Worm (Caenorhabditis elegans) whole organism, L4/young adult: ENCODE results near the gene egl-26.

ENCODE experiments used
- W03F9.2 ChIP-seq: fragments of 150-350 bp; optimal IDR thresholded peaks from 2 replicates; lab custom pipeline; 2014; ENCODE audit warnings: missing biosample characterization, missing genetic modification characterization
- dao-5 ChIP-seq: sonication (generic microtip); optimal IDR thresholded peaks from 2 replicates; lab custom pipeline; 2016; ENCODE audit warnings: missing genotype, missing genetic modification characterization, moderate library complexity, missing compliant biosample characterization
- him-1 ChIP-seq: sonication (generic microtip); optimal IDR thresholded peaks from 2 replicates; lab custom pipeline; 2016; ENCODE audit warnings: missing genotype, missing genetic modification reagents, missing genetic modification characterization, missing compliant biosample characterization

The egl-26 gene

DNA sequence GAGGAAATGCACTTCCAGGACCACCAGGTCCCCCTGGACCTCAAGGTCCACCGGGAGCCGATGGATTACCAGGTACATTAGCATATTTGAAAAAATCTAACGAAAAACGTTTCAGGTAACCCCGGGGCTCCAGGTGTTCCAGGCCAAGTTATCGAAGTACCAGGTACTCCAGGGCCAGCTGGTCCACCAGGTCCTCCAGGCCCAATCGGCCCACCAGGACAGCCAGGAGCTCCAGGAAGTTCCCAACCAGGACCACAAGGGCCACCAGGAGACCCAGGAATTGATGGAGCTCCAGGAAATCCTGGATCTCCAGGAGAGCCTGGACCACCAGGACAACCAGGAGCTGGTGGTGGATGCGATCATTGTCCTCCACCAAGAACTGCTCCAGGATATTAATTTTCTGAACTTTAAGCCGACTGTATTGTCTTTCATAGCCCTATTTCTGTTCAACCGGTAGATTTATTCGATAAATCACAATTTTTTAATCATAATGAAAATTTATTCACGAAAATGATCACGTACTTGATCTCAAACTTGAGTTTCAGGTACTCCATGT is 36.0 kb downstream of the egl-26 start:
- TF ChIP-seq him-1 (tag; lab: Kevin White, UChicago) (no peak), dao-5 (tag; lab: Kevin White, UChicago) (no peak), W03F9.2 (tag; lab: Kevin White, UChicago) (no peak)

DNA sequence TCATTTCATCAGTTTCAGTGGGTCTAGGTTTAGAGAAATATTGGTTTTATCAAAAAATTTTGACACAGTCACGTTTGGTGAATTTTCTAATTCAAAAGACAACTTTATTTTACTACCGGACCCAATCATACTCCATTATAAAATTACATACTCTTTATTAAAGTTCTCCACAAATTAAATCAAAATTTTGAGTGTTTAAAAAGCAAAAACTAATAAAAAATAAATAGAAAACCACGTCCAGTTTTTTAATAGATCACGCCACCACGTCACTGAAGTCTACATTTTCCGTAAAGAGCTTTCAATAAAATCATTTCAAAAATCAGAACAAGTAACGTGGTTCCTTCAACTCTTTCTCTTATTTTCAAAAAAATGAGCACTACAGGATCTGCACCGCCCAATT is 36.4 kb downstream of the egl-26 start, which contains the start of gene txt-1:
TSS of gene txt-1 (plus strand) at position 301 of the 400 bp plus-strand sequence.
- TF ChIP-seq W03F9.2 (tag; lab: Kevin White, UChicago) (no peak), dao-5 (tag; lab: Kevin White, UChicago) (no peak), him-1 (tag; lab: Kevin White, UChicago) (no peak)

DNA sequence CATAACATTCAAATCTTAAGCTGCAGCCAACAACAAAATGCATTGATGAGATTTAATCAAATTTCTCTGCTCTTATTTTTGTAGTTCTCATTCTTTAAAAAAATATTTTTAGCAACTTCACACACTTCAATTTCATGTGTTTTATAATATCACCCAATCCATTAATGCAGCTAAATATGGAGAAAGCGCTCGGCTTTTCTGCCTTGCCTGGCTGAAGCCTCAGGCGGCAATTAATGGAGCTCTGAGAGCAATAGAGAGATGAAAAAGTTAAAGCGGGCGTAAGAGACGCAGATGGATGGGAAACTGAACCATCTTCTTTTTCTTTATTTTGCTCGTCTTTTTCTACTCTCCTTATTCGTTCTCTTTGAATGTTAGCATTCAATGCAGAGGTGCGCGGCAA is 38.2 kb downstream of the egl-26 start:
- TF ChIP-seq W03F9.2 (tag; lab: Kevin White, UChicago) (no peak), dao-5 (tag; lab: Kevin White, UChicago) (no peak), him-1 (tag; lab: Kevin White, UChicago) (no peak)

DNA sequence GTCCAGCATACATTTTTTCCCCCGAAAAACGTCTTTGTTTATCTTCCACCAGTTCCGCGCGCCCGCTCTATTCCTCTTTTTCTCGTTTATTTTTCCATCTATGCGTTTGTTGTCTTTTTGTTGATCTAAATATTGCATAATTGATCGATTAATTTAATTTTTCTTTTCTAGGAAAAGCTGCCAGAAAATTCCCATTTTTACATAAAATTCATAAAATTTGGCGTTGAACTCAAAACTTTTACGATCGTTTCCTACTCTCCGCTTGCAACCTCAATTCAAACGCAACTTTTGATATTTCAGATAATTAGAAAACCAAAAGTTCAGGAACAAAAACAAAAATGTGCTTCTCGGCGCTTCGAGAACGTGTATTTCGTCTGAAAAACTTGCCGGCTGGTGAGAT is 39.4 kb downstream of the egl-26 start, which contains the start of gene C50D2.2:
TSS of gene C50D2.2 (plus strand) at position 301 of the 400 bp plus-strand sequence.
- TF ChIP-seq W03F9.2 (tag; lab: Kevin White, UChicago), result no peak
- no peak for TF ChIP-seq dao-5 (tag; lab: Kevin White, UChicago)
- TF ChIP-seq him-1 (tag; lab: Kevin White, UChicago), result no peak

DNA sequence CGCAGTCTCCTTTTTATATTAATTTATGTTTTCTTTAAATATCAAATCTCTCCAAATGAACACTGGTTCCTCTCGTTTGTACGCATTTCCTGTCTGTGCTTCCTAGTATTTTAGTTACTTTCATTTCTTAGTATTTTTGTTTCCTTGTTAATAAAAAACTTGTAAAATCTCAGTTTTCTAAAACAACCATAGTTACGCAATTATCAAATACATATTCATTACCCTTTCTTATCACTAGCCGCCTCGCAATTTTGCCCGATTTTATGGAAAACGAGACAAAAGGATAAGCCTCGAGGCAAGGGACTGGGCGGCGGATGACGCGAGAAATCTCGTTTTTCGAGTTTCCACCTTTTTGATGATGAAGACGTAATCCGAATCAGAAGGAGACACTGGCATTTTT is 41.8 kb downstream of the egl-26 start, which contains the start of gene C50D2.1:
TSS of gene C50D2.1 (plus strand) at position 301 of the 400 bp plus-strand sequence.
- no peak for TF ChIP-seq W03F9.2 (tag; lab: Kevin White, UChicago)
- no peak for TF ChIP-seq him-1 (tag; lab: Kevin White, UChicago)
- TF ChIP-seq dao-5 (tag; lab: Kevin White, UChicago), result no peak

DNA sequence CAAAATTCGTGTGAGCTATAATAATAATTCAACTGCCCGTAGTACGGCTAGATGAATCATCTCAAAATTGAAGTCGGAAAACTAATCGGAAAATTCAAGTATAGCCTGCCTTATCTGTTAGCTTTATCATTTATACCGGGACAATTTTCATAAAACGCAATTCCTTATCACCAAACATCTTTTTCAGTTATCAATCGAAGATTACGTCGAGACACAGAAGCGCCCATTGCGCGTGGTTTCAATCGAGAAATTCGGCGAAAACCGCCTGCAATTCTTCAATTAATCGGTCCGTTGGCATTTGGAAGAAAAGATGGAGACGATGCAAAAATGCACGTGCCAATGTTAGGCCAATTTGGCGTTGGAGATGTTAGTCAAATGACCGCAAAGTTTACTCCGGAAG is 42.8 kb downstream of the egl-26 start:
- TF ChIP-seq W03F9.2 (tag; lab: Kevin White, UChicago) (no peak), him-1 (tag; lab: Kevin White, UChicago) (no peak), dao-5 (tag; lab: Kevin White, UChicago) (no peak)

DNA sequence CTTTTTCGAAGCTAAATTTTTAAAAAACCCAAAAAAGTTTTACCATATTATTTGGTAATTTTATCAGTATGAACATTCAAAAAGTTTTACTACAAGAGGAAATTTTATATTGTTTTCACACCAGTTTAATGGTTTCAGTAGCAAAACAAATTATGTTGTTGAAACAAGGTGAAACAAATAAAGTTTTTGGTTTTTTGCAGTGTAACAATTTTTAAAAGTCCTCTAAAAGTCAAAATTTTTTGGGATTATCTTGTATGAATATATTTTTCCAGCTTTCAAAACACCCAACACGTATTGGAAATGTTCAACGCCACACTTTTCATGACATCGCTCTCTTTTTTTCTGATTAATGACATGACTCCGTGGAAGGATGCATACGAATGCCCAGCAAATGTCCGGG is 47.5 kb downstream of the egl-26 start, which contains the start of gene srt-54:
TSS of gene srt-54 (plus strand) at position 301 of the 400 bp plus-strand sequence.
- TF ChIP-seq dao-5 (tag; lab: Kevin White, UChicago) (no peak), W03F9.2 (tag; lab: Kevin White, UChicago) (no peak), him-1 (tag; lab: Kevin White, UChicago) (no peak)
